Worm (Caenorhabditis elegans) whole organism, young adult: ENCODE results near the gene gst-8.
"Not testable (repeated sequence)": the region's sequence is repeated elsewhere in the genome, so short reads cannot be mapped to it uniquely, and the experiment has no call there.

ENCODE experiments used
- Y53F4B.3 ChIP-seq: fragments of 200-800 bp; sonication (Bioruptor generic); IDR thresholded peaks from 2 replicates; pipeline ENCODE4 v1.3.6; 2022; ENCODE audit warnings: missing genetic modification reagents, missing genetic modification characterization, missing compliant biosample characterization
- ets-4 ChIP-seq: fragments of 200-800 bp; sonication (Bioruptor generic); optimal IDR thresholded peaks from 2 replicates; lab custom pipeline; 2018; ENCODE audit warnings: mild to moderate bottlenecking, missing genetic modification characterization, missing compliant biosample characterization
- hlh-26 ChIP-seq: fragments of 200-800 bp; sonication (Bioruptor generic); conservative IDR thresholded peaks from 2 replicates; pipeline ENCODE4 v1.3.6; 2022; ENCODE audit warnings: missing genetic modification reagents, missing genetic modification characterization, missing compliant biosample characterization
- lag-1 ChIP-seq: fragments of 200-800 bp; sonication (Bioruptor generic); IDR thresholded peaks from 2 replicates; pipeline ENCODE4 v1.3.6; 2022; ENCODE audit warnings: missing genetic modification reagents, missing genetic modification characterization, missing compliant biosample characterization
- lin-35 ChIP-seq, 3 experiments: fragments of 150-350 bp in 2 of 3; sonication (generic microtip) in 1 of 3; optimal IDR thresholded peaks; 2 replicates each; lab custom pipeline; 2014 to 2018; ENCODE audit warnings: missing biosample characterization in 3 of 3, missing genetic modification characterization in 3 of 3, missing genetic modification reagents in 3 of 3
- lsy-27 ChIP-seq: sonication (generic microtip); optimal IDR thresholded peaks from 2 replicates; lab custom pipeline; 2017; ENCODE audit warnings: missing genetic modification characterization, mild to moderate bottlenecking, missing compliant biosample characterization, antibody characterized with exemption, missing genotype, borderline replicate concordance; ENCODE audit not compliant: insufficient read depth
- pha-4 ChIP-seq: fragments of 150-350 bp; sonication (generic microtip); optimal IDR thresholded peaks from 2 replicates; lab custom pipeline; 2014; ENCODE audit warnings: missing biosample characterization, missing genetic modification reagents, missing genetic modification characterization
- rpc-1 ChIP-seq, 2 experiments: fragments of 150-350 bp in 1 of 2; sonication (generic microtip) in 1 of 2; optimal IDR thresholded peaks; 2 replicates each; lab custom pipeline; 2014 to 2018; ENCODE audit warnings: missing biosample characterization in 1 of 2, missing genetic modification characterization in 1 of 2, missing genetic modification reagents in 1 of 2, missing genotype in 1 of 2

- TF ChIP-seq lag-1 (GFP tag; lab: Robert Waterston, UW); ets-4; rpc-1 (optimal IDR thresholded peaks at IDR 0.05; lab: Kevin White, UChicago); rpc-1 (tag; optimal IDR thresholded peaks at IDR 0.05; lab: Kevin White, UChicago); pha-4 (tag; lab: Kevin White, UChicago); lin-35 (GFP tag; optimal IDR thresholded peaks at IDR 0.05; lab: Kevin White, UChicago); Y53F4B.3 (GFP tag; lab: Robert Waterston, UW); lsy-27 (tag; lab: Kevin White, UChicago); hlh-26 (GFP tag; lab: Robert Waterston, UW): not testable (repeated sequence)
Observed at ce11 chrII:4860260-4860659, 23.3 kb upstream of the gst-8 start, which contains the start of the genes nspd-5 and F11G11.4.
